Worm (Caenorhabditis elegans) whole organism, midembryonic: Measurements from ENCODE around the gene cpg-23.

ENCODE experiments used
- T22C8.4 ChIP-seq: fragments of 200-800 bp; sonication (Bioruptor generic); IDR thresholded peaks from 2 replicates; pipeline ENCODE4 v1.3.6; 2022; ENCODE audit warnings: missing genetic modification characterization, missing compliant biosample characterization
- cog-1 ChIP-seq: sonication (generic microtip); optimal IDR thresholded peaks from 2 replicates; lab custom pipeline; 2016; ENCODE audit warnings: missing genetic modification characterization, missing compliant biosample characterization
- flt-1 ChIP-seq: fragments of 200-800 bp; sonication (Bioruptor generic); IDR thresholded peaks from 2 replicates; pipeline ENCODE4 v1.3.6; 2022; ENCODE audit warnings: missing genetic modification characterization, missing compliant biosample characterization
- klf-2 ChIP-seq: fragments of 200-800 bp; sonication (Bioruptor generic); conservative IDR thresholded peaks from 2 replicates; pipeline ENCODE4 v1.3.6; 2022; ENCODE audit warnings: missing genetic modification reagents, missing genetic modification characterization, missing compliant biosample characterization
- med-1 ChIP-seq: sonication (generic microtip); optimal IDR thresholded peaks from 2 replicates; lab custom pipeline; 2017; ENCODE audit warnings: missing genetic modification characterization, mild to moderate bottlenecking, missing compliant biosample characterization, antibody characterized with exemption, missing genetic modification reagents; ENCODE audit not compliant: insufficient read depth
- tab-1 ChIP-seq: fragments of 200-800 bp; sonication (Bioruptor generic); IDR thresholded peaks from 2 replicates; pipeline ENCODE4 v1.3.6; 2022; ENCODE audit warnings: missing genetic modification characterization, missing compliant biosample characterization
- ztf-23 ChIP-seq: fragments of 200-800 bp; sonication (Bioruptor generic); IDR thresholded peaks from 2 replicates; pipeline ENCODE4 v1.3.6; 2022; ENCODE audit warnings: missing genetic modification reagents, missing genetic modification characterization, missing compliant biosample characterization
- ztf-29 ChIP-seq: fragments of 200-800 bp; sonication (Bioruptor generic); IDR thresholded peaks from 2 replicates; pipeline ENCODE4 v1.3.6; 2022; ENCODE audit warnings: missing genetic modification reagents, missing genetic modification characterization, missing compliant biosample characterization

DNA sequence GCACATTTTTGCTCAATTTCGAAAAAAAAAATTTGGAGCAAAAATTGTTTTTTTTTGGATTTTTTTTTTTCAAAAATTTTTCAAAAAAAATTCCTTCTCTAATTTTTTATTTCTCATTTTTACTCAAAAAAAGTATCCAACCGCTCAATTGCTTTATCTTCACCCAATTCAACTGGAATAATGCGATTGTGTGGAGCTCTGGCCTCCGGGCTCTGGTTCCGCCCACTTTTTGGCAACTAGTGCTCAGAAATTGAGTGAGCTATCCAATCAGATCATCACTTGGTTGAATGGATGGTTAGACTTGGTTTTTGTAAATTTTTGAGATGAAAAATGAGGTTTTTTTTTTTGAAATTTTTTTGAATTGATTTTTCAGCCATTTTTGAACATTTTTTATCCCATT lies 38.3 kb downstream of the cpg-23 start:
- TF ChIP-seq flt-1 (GFP tag; lab: Robert Waterston, UW) (no peak), T22C8.4 (GFP tag; lab: Robert Waterston, UW) (no peak), cog-1 (tag; lab: Kevin White, UChicago) (no peak), ztf-23 (GFP tag; lab: Robert Waterston, UW) (no peak), tab-1 (no peak), med-1 (GFP tag; lab: Kevin White, UChicago) (no peak), ztf-29 (no peak), klf-2 (GFP tag; lab: Robert Waterston, UW) (no peak)
